Worm (Caenorhabditis elegans) whole organism, young adult: ENCODE data around the gene srx-5.
A peak's percentile ranks its signal among the peaks of the same experiment; 100 is the strongest.

Experiments
- F10E7.11 ChIP-seq: sonication (generic microtip); optimal IDR thresholded peaks from 2 replicates; lab custom pipeline; 2017; ENCODE audit warnings: mild to moderate bottlenecking, missing genetic modification characterization, moderate library complexity, missing compliant biosample characterization
- F37B4.10 ChIP-seq: fragments of 200-800 bp; sonication (Bioruptor generic); IDR thresholded peaks from 2 replicates; pipeline ENCODE4 v1.3.6; 2022; ENCODE audit warnings: missing genetic modification characterization, missing compliant biosample characterization
- K11D2.4 ChIP-seq: fragments of 200-800 bp; sonication (Bioruptor generic); IDR thresholded peaks from 2 replicates; pipeline ENCODE4 v1.3.6; 2022; ENCODE audit warnings: missing genetic modification reagents, missing genetic modification characterization, missing compliant biosample characterization
- T07F8.4 ChIP-seq: sonication (generic microtip); optimal IDR thresholded peaks from 2 replicates; lab custom pipeline; 2016; ENCODE audit warnings: mild to moderate bottlenecking, missing genetic modification characterization, moderate library complexity, missing compliant biosample characterization
- T26A5.8 ChIP-seq: sonication (generic microtip); optimal IDR thresholded peaks from 2 replicates; lab custom pipeline; 2016; ENCODE audit warnings: missing genetic modification characterization, missing compliant biosample characterization
- Y53F4B.3 ChIP-seq: fragments of 200-800 bp; sonication (Bioruptor generic); IDR thresholded peaks from 2 replicates; pipeline ENCODE4 v1.3.6; 2022; ENCODE audit warnings: missing genetic modification reagents, missing genetic modification characterization, missing compliant biosample characterization
- Y79H2A.3 ChIP-seq: fragments of 200-800 bp; sonication (Bioruptor generic); conservative IDR thresholded peaks from 2 replicates; pipeline ENCODE4 v1.3.6; 2022; ENCODE audit warnings: missing genetic modification reagents, missing genetic modification characterization, missing compliant biosample characterization
- Y95B8A.8 ChIP-seq: fragments of 200-800 bp; sonication (Bioruptor generic); IDR thresholded peaks from 2 replicates; pipeline ENCODE4 v1.3.6; 2022; ENCODE audit warnings: missing genetic modification reagents, missing genetic modification characterization, missing compliant biosample characterization
- attf-3 ChIP-seq: fragments of 200-800 bp; sonication (Bioruptor generic); conservative IDR thresholded peaks from 2 replicates; pipeline ENCODE4 v1.3.6; 2022; ENCODE audit warnings: missing genetic modification reagents, missing genetic modification characterization, missing compliant biosample characterization
- attf-5 ChIP-seq: fragments of 200-800 bp; sonication (Bioruptor generic); optimal IDR thresholded peaks from 2 replicates; lab custom pipeline; 2018; ENCODE audit warnings: mild to moderate bottlenecking, missing genetic modification characterization, missing compliant biosample characterization
- attf-6 ChIP-seq: fragments of 200-800 bp; sonication (Bioruptor generic); IDR thresholded peaks from 2 replicates; pipeline ENCODE4 v1.3.6; 2022; ENCODE audit warnings: missing genetic modification reagents, missing genetic modification characterization, missing compliant biosample characterization
- ceh-100 ChIP-seq: fragments of 200-800 bp; sonication (Bioruptor generic); IDR thresholded peaks from 2 replicates; pipeline ENCODE4 v1.3.6; 2022; ENCODE audit warnings: missing genetic modification reagents, missing genetic modification characterization, missing compliant biosample characterization
- ceh-40 ChIP-seq: fragments of 200-800 bp; sonication (Bioruptor generic); IDR thresholded peaks from 2 replicates; pipeline ENCODE4 v1.3.6; 2022; ENCODE audit warnings: missing genetic modification characterization, missing compliant biosample characterization
- ceh-91 ChIP-seq: fragments of 200-800 bp; sonication (Bioruptor generic); IDR thresholded peaks from 2 replicates; pipeline ENCODE4 v1.3.6; 2022; ENCODE audit warnings: missing genetic modification reagents, missing genetic modification characterization, missing compliant biosample characterization
- dox-1 ChIP-seq: fragments of 200-800 bp; sonication (Bioruptor generic); IDR thresholded peaks from 2 replicates; pipeline ENCODE4 v1.3.6; 2022; ENCODE audit warnings: missing genetic modification reagents, missing genetic modification characterization, missing compliant biosample characterization
- egrh-3 ChIP-seq: fragments of 200-800 bp; sonication (Bioruptor generic); IDR thresholded peaks from 2 replicates; pipeline ENCODE4 v1.3.6; 2022; ENCODE audit warnings: missing genetic modification reagents, missing genetic modification characterization, missing compliant biosample characterization
- ekl-4 ChIP-seq: fragments of 200-800 bp; sonication (Bioruptor generic); IDR thresholded peaks from 2 replicates; pipeline ENCODE4 v1.3.6; 2022; ENCODE audit warnings: missing genetic modification reagents, missing genetic modification characterization, missing compliant biosample characterization
- ets-4 ChIP-seq: fragments of 200-800 bp; sonication (Bioruptor generic); optimal IDR thresholded peaks from 2 replicates; lab custom pipeline; 2018; ENCODE audit warnings: mild to moderate bottlenecking, missing genetic modification characterization, missing compliant biosample characterization
- gei-17 ChIP-seq: fragments of 200-800 bp; sonication (Bioruptor generic); optimal IDR thresholded peaks from 2 replicates; lab custom pipeline; 2018; ENCODE audit warnings: mild to moderate bottlenecking, missing genetic modification characterization, missing compliant biosample characterization
- hmg-1.2 ChIP-seq: fragments of 200-800 bp; sonication (Bioruptor generic); IDR thresholded peaks from 2 replicates; pipeline ENCODE4 v1.3.6; 2022; ENCODE audit warnings: missing genetic modification reagents, missing genetic modification characterization, missing compliant biosample characterization
- hrde-1 ChIP-seq: sonication (generic microtip); optimal IDR thresholded peaks from 2 replicates; lab custom pipeline; 2016; ENCODE audit warnings: missing genetic modification characterization, mild to moderate bottlenecking, missing compliant biosample characterization, moderate library complexity, missing genotype, missing genetic modification reagents, borderline replicate concordance
- hsf-1 ChIP-seq: fragments of 200-800 bp; sonication (Bioruptor generic); IDR thresholded peaks from 2 replicates; pipeline ENCODE4 v1.3.6; 2022; ENCODE audit warnings: missing genetic modification reagents, missing genetic modification characterization, missing compliant biosample characterization
- lin-35 ChIP-seq, 3 experiments: fragments of 150-350 bp in 2 of 3; sonication (generic microtip) in 1 of 3; optimal IDR thresholded peaks; 2 replicates each; lab custom pipeline; 2014 to 2018; ENCODE audit warnings: missing biosample characterization in 3 of 3, missing genetic modification characterization in 3 of 3, missing genetic modification reagents in 3 of 3
- madf-3 ChIP-seq: fragments of 200-800 bp; sonication (Bioruptor generic); IDR thresholded peaks from 2 replicates; pipeline ENCODE4 v1.3.6; 2022; ENCODE audit warnings: missing genetic modification reagents, missing genetic modification characterization, missing compliant biosample characterization
- mes-4 ChIP-seq: sonication (generic microtip); optimal IDR thresholded peaks from 2 replicates; lab custom pipeline; 2016; ENCODE audit warnings: missing genotype, missing genetic modification characterization, missing compliant biosample characterization
- mxl-1 ChIP-seq: sonication (generic microtip); optimal IDR thresholded peaks from 2 replicates; lab custom pipeline; 2016; ENCODE audit warnings: missing genetic modification characterization, missing compliant biosample characterization
- nfya-1 ChIP-seq: sonication (generic microtip); optimal IDR thresholded peaks from 2 replicates; lab custom pipeline; 2017; ENCODE audit warnings: antibody characterized with exemption, missing compliant biosample characterization, missing genetic modification characterization, borderline replicate concordance; ENCODE audit not compliant: insufficient read depth
- nhr-80 ChIP-seq: sonication (generic microtip); optimal IDR thresholded peaks from 2 replicates; lab custom pipeline; 2016; ENCODE audit warnings: missing genetic modification characterization, missing compliant biosample characterization
- rcor-1 ChIP-seq: fragments of 200-800 bp; sonication (Bioruptor generic); IDR thresholded peaks from 2 replicates; pipeline ENCODE4 v1.3.6; 2022; ENCODE audit warnings: missing genetic modification reagents, missing genetic modification characterization, missing compliant biosample characterization
- rpc-1 ChIP-seq, 2 experiments: fragments of 150-350 bp in 1 of 2; sonication (generic microtip) in 1 of 2; optimal IDR thresholded peaks; 2 replicates each; lab custom pipeline; 2014 to 2018; ENCODE audit warnings: missing biosample characterization in 1 of 2, missing genetic modification characterization in 1 of 2, missing genetic modification reagents in 1 of 2, missing genotype in 1 of 2
- snpc-1.3 ChIP-seq: sonication (generic microtip); optimal IDR thresholded peaks from 2 replicates; lab custom pipeline; 2017; ENCODE audit warnings: missing genetic modification characterization, mild to moderate bottlenecking, missing compliant biosample characterization, antibody characterized with exemption, moderate library complexity, missing genotype, missing genetic modification reagents; ENCODE audit not compliant: insufficient read depth
- sptf-2 ChIP-seq: fragments of 200-800 bp; sonication (Bioruptor generic); optimal IDR thresholded peaks from 2 replicates; lab custom pipeline; 2018; ENCODE audit warnings: mild to moderate bottlenecking, missing genetic modification characterization, missing compliant biosample characterization
- unc-130 ChIP-seq: sonication (generic microtip); optimal IDR thresholded peaks from 2 replicates; lab custom pipeline; 2016; ENCODE audit warnings: missing genetic modification reagents, missing genetic modification characterization, missing compliant biosample characterization
- ztf-18 ChIP-seq: sonication (generic microtip); optimal IDR thresholded peaks from 2 replicates; lab custom pipeline; 2016; ENCODE audit warnings: missing genotype, mild to moderate bottlenecking, missing genetic modification characterization, missing compliant biosample characterization
- ztf-22 ChIP-seq: fragments of 200-800 bp; sonication (Bioruptor generic); optimal IDR thresholded peaks from 2 replicates; lab custom pipeline; 2018; ENCODE audit warnings: mild to moderate bottlenecking, missing genetic modification characterization, moderate library complexity, missing compliant biosample characterization
- ztf-3 ChIP-seq: fragments of 200-800 bp; sonication (Bioruptor generic); optimal IDR thresholded peaks from 2 replicates; lab custom pipeline; 2018; ENCODE audit warnings: mild to moderate bottlenecking, missing genetic modification characterization, missing compliant biosample characterization
- ztf-6 ChIP-seq: fragments of 200-800 bp; sonication (Bioruptor generic); IDR thresholded peaks from 2 replicates; pipeline ENCODE4 v1.3.6; 2022; ENCODE audit warnings: missing genetic modification reagents, missing genetic modification characterization, missing compliant biosample characterization

srx-5 gene

ce11 chrV:657678-658077 lies 42.2 kb upstream of the srx-5 start, which contains the start of gene srh-246:
Gene srh-246, minus strand, starts transcription at chrV:657778.
- TF ChIP-seq nfya-1 (no peak), F37B4.10 (GFP tag; lab: Robert Waterston, UW) (no peak), madf-3 (GFP tag; lab: Robert Waterston, UW) (no peak), mes-4 (tag; lab: Kevin White, UChicago) (no peak), ztf-22 (no peak), ztf-3 (GFP tag; lab: Kevin White, UChicago) (no peak), sptf-2 (GFP tag; lab: Kevin White, UChicago) (no peak), rcor-1 (GFP tag; lab: Robert Waterston, UW) (no peak), lin-35 (GFP tag; optimal IDR thresholded peaks at IDR 0.05; lab: Kevin White, UChicago) (no peak), ceh-100 (no peak), hsf-1 (GFP tag; lab: Robert Waterston, UW) (no peak), ekl-4 (GFP tag; lab: Robert Waterston, UW) (no peak), F10E7.11 (no peak)

ce11 chrV:658140-658539 lies 41.7 kb upstream of the srx-5 start:
- TF ChIP-seq egrh-3 (GFP tag; lab: Robert Waterston, UW) (peak; percentile 92), Y53F4B.3 (GFP tag; lab: Robert Waterston, UW) (peak; percentile 99; the same call in 1 of the 2 replicates), madf-3 (GFP tag; lab: Robert Waterston, UW) (peak; percentile 74; the same call in 1 of the 2 replicates), hsf-1 (GFP tag; lab: Robert Waterston, UW) (0 out of 2 replicates have a peak, but pooled peaks have one; percentile 35), ceh-91 (GFP tag; lab: Robert Waterston, UW) (peak; percentile 44; the same call in 1 of the 2 replicates)

DNA sequence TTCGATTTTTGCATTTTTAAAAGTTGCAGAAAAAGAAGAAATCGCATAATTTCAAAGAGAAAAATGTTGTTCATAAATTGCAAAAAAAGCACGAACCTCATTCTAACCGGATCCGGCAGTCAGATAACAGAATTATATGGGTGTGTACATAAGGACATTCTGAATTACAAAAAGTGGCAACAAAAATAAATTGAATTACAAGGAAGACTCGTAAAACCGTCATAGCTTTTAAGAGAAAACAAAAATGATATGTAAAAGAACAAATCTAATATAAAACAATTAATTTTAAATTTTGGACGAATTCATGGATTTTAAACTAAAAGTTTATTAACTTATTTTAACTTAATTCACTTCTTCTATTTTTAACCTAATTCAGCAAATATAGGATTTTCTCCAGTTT lies 39.7 kb upstream of the srx-5 start, which contains the start of gene F31F4.17:
F31F4.17 (minus strand) TSS at position 101 of the 400 bp plus-strand sequence.
- TF ChIP-seq gei-17 (GFP tag; lab: Kevin White, UChicago), result no peak
- TF ChIP-seq rpc-1 (optimal IDR thresholded peaks at IDR 0.05; lab: Kevin White, UChicago), result no peak
- TF ChIP-seq rpc-1 (tag; optimal IDR thresholded peaks at IDR 0.05; lab: Kevin White, UChicago), result no peak
- TF ChIP-seq ceh-91 (GFP tag; lab: Robert Waterston, UW), result no peak
- TF ChIP-seq ztf-6 (GFP tag; lab: Robert Waterston, UW), result no peak
- no peak for TF ChIP-seq Y79H2A.3 (GFP tag; lab: Robert Waterston, UW)
- TF ChIP-seq hmg-1.2 (GFP tag; lab: Robert Waterston, UW), result no peak

- no peak for TF ChIP-seq rpc-1 (optimal IDR thresholded peaks at IDR 0.05; lab: Kevin White, UChicago)
- TF ChIP-seq rpc-1 (tag; optimal IDR thresholded peaks at IDR 0.05; lab: Kevin White, UChicago), result no peak
- TF ChIP-seq attf-6 (GFP tag; lab: Robert Waterston, UW), result no peak
- no peak for TF ChIP-seq egrh-3 (GFP tag; lab: Robert Waterston, UW)
- no peak for TF ChIP-seq K11D2.4 (GFP tag; lab: Robert Waterston, UW)
- TF ChIP-seq dox-1 (GFP tag; lab: Robert Waterston, UW), result no peak
- TF ChIP-seq ceh-40 (GFP tag; lab: Robert Waterston, UW), result no peak
- TF ChIP-seq T26A5.8 (tag; lab: Kevin White, UChicago), result no peak
- no peak for TF ChIP-seq unc-130 (GFP tag; lab: Kevin White, UChicago)
Measured at ce11 chrV:664337-664847, 35.5 kb upstream of the srx-5 start, which contains the start of the genes F31F4.11 and srh-266. Gene F31F4.11, minus strand, starts transcription at chrV:664437. Gene srh-266, plus strand, starts transcription at chrV:664797.

- TF ChIP-seq mxl-1 (tag; lab: Kevin White, UChicago), result no peak
- TF ChIP-seq attf-3 (GFP tag; lab: Robert Waterston, UW), result no peak
- no peak for TF ChIP-seq ztf-18 (tag; lab: Kevin White, UChicago)
- peak; percentile 58 for TF ChIP-seq nhr-80 (tag; lab: Kevin White, UChicago)
- no peak for TF ChIP-seq snpc-1.3 (tag; lab: Kevin White, UChicago)
- TF ChIP-seq hmg-1.2 (GFP tag; lab: Robert Waterston, UW), result peak; percentile 47; the same call in 1 of the 2 replicates
- TF ChIP-seq ceh-91 (GFP tag; lab: Robert Waterston, UW), result no peak
- TF ChIP-seq sptf-2 (GFP tag; lab: Kevin White, UChicago), result no peak
- TF ChIP-seq ets-4 (GFP tag; lab: Kevin White, UChicago), result no peak
- no peak for TF ChIP-seq hrde-1 (tag; lab: Kevin White, UChicago)
- TF ChIP-seq attf-5 (GFP tag; lab: Kevin White, UChicago), result peak; percentile 23
- no peak for TF ChIP-seq Y95B8A.8 (GFP tag; lab: Robert Waterston, UW)
- TF ChIP-seq T07F8.4, result no peak
Measured at ce11 chrV:667459-667858, 32.4 kb upstream of the srx-5 start, which contains the start of gene nhr-180. Gene nhr-180, minus strand, starts transcription at chrV:667510.
